Worm (Caenorhabditis elegans): ENCODE results near the gene C24F3.2.

The C24F3.2 gene

ce11 chrIV:10223723-10224122, 1.4 kb downstream of the C24F3.2 start, which contains the start of gene nas-12:
nas-12 (plus strand) TSS chrIV:10224023.
- TF ChIP-seq mef-2 (tag; optimal IDR thresholded peaks at IDR 0.05) (no peak), aly-2 (tag; optimal IDR thresholded peaks at IDR 0.05) (no peak), lin-35 (GFP tag; optimal IDR thresholded peaks at IDR 0.05) (no peak), blmp-1 (tag; optimal IDR thresholded peaks at IDR 0.05) (no peak), nhr-19 (GFP tag; conservative IDR thresholded peaks at IDR 0.05) (no peak), nhr-28 (tag; optimal IDR thresholded peaks at IDR 0.05) (no peak), nhr-84 (tag; optimal IDR thresholded peaks at IDR 0.05) (no peak), dsc-1 (tag; optimal IDR thresholded peaks at IDR 0.05) (no peak), xbp-1 (tag; optimal IDR thresholded peaks at IDR 0.05) (no peak), nhr-90 (tag; optimal IDR thresholded peaks at IDR 0.05; ENCODE audit: poor library complexity) (no peak), lin-13 (GFP tag; optimal IDR thresholded peaks at IDR 0.05) (no peak), lin-14 (GFP tag; optimal IDR thresholded peaks at IDR 0.05) (no peak), pax-3 (tag; optimal IDR thresholded peaks at IDR 0.05) (no peak), hlh-4 (tag; optimal IDR thresholded peaks at IDR 0.05) (no peak), ceh-90 (tag; optimal IDR thresholded peaks at IDR 0.05) (no peak), sptf-1 (tag; optimal IDR thresholded peaks at IDR 0.05) (no peak)

ce11 chrIV:10227534-10227933, 5.2 kb downstream of the C24F3.2 start, which contains the start of gene F01G10.6:
F01G10.6 (minus strand) TSS chrIV:10227634.
- no peak for TF ChIP-seq dsc-1 (tag; optimal IDR thresholded peaks at IDR 0.05)
- TF ChIP-seq sup-37 (GFP tag; optimal IDR thresholded peaks at IDR 0.05): no peak
- no peak for TF ChIP-seq elt-2 (tag; optimal IDR thresholded peaks at IDR 0.05)

- no peak for TF ChIP-seq mdl-1 (tag; optimal IDR thresholded peaks at IDR 0.05)
- TF ChIP-seq jun-1 (tag; optimal IDR thresholded peaks at IDR 0.05): no peak
- no peak for TF ChIP-seq nhr-28 (tag; optimal IDR thresholded peaks at IDR 0.05)
- no peak for TF ChIP-seq ceh-8 (GFP tag; optimal IDR thresholded peaks at IDR 0.05)
- TF ChIP-seq lir-3 (tag; optimal IDR thresholded peaks at IDR 0.05; ENCODE audit: poor library complexity): no peak
- TF ChIP-seq aly-2 (tag; optimal IDR thresholded peaks at IDR 0.05): no peak
Measured at ce11 chrIV:10230971-10231370, 8.6 kb downstream of the C24F3.2 start, which contains the start of gene F01G10.5. F01G10.5 (minus strand) TSS chrIV:10231071.

DNA sequence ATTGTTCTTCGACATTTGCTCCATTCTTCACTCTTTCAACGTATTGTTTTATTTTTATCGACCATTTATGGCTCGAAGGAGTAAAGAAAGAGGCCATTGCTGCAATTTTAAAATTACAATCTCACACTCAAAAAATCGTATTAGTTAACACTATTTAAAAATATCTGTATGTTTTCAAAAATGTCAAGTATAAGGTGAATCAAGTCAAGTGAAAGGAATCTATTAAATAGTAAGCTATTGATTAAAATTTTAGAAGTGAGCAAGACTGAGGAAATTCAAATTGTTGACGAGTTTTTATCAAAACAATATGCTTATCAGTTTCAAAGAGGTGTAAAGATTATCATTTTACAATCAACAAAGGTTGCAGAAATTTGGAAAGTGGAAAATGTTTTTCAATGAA, 10.1 kb downstream of the C24F3.2 start, which contains the start of gene F01G10.4:
F01G10.4 (minus strand) TSS at position 101 of the 400 bp plus-strand sequence.
- no peak for TF ChIP-seq tbx-2 (tag; optimal IDR thresholded peaks at IDR 0.05)
- no peak for TF ChIP-seq fkh-10 (GFP tag; optimal IDR thresholded peaks at IDR 0.05)
- TF ChIP-seq lsy-2 (tag; optimal IDR thresholded peaks at IDR 0.05): no peak
- TF ChIP-seq F16B12.6 (tag; optimal IDR thresholded peaks at IDR 0.05): no peak
- no peak for TF ChIP-seq nhr-71 (tag; optimal IDR thresholded peaks at IDR 0.05)
- no peak for TF ChIP-seq grh-1 (GFP tag; IDR thresholded peaks at IDR 0.05)
- TF ChIP-seq ama-1 (optimal IDR thresholded peaks at IDR 0.05): no peak
- TF ChIP-seq sox-4 (tag; optimal IDR thresholded peaks at IDR 0.05): no peak
- no peak for TF ChIP-seq C34B4.2 (tag; optimal IDR thresholded peaks at IDR 0.05)
- no peak for TF ChIP-seq ztf-11 (tag; optimal IDR thresholded peaks at IDR 0.05)
- TF ChIP-seq ceh-82 (tag; optimal IDR thresholded peaks at IDR 0.05): no peak
- TF ChIP-seq unc-98 (GFP tag; IDR thresholded peaks at IDR 0.05): no peak
- no peak for TF ChIP-seq lin-39 (tag; optimal IDR thresholded peaks at IDR 0.05)
- no peak for TF ChIP-seq fos-1 (tag; optimal IDR thresholded peaks at IDR 0.05)
- no peak for TF ChIP-seq rnt-1 (tag; optimal IDR thresholded peaks at IDR 0.05)
- no peak for TF ChIP-seq nhr-20 (tag; optimal IDR thresholded peaks at IDR 0.05)
- no peak for TF ChIP-seq skn-1 (tag; optimal IDR thresholded peaks at IDR 0.05)
- TF ChIP-seq snu-23 (GFP tag; optimal IDR thresholded peaks at IDR 0.05): no peak

Measured in whole organism, L1 larva.